Worm (Caenorhabditis elegans): ENCODE measurements around the gene F10G7.5.

F10G7.5 gene

DNA sequence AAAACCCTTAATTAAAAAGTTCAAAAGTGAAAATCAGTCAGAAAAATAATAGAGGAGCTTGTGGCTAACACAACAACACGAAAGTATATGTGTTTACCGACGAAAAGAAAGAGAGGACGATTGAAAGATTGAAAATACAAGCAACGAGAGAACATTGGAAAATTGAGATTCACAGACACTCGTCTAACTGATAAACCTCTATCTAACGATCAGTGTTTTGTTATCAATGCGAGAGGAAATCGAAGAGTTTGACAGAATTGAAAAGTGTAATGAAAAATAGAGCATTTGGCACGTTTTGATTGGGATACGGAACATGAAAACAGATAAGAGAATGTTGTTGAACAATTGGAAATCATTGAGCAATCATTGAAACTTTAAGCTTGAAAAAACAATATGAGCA is 35.5 kb downstream of the F10G7.5 start (continued):
- TF ChIP-seq ceh-90 (tag; optimal IDR thresholded peaks at IDR 0.05) = no peak

DNA sequence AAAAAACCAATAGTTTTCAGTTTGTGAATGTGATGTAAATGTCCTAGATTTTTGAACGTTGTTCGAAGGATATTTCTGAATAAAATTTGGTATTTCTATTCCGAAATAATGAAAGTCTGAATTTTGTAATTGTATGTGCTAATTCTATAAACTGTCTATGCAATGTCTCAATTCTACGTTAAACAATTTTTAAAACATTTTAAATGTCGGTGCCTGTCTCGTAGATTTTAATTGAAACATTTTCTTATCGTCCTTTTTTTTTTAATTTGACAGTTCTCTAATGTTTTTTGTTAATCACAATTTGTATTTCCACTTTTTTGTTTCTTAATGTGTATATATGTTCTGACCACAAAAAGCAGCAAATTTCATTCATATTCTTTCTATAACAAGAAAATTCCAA is 36.5 kb downstream of the F10G7.5 start, which contains the start of gene F41C3.7:
F41C3.7 (plus strand) TSS at position 301 of the 400 bp plus-strand sequence.
- TF ChIP-seq mef-2 (tag; optimal IDR thresholded peaks at IDR 0.05) (no peak), dpl-1 (GFP tag; optimal IDR thresholded peaks at IDR 0.05) (no peak), aly-2 (tag; optimal IDR thresholded peaks at IDR 0.05) (no peak), egl-13 (tag; optimal IDR thresholded peaks at IDR 0.05) (no peak), ceh-90 (tag; optimal IDR thresholded peaks at IDR 0.05) (no peak), lir-3 (tag; optimal IDR thresholded peaks at IDR 0.05; ENCODE audit: poor library complexity) (no peak), lin-15B (tag; optimal IDR thresholded peaks at IDR 0.05) (no peak), C34B4.2 (tag; optimal IDR thresholded peaks at IDR 0.05) (no peak), unc-98 (GFP tag; IDR thresholded peaks at IDR 0.05) (no peak), elt-2 (tag; optimal IDR thresholded peaks at IDR 0.05) (no peak), ama-1 (optimal IDR thresholded peaks at IDR 0.05) (no peak), nhr-28 (tag; optimal IDR thresholded peaks at IDR 0.05) (no peak), mep-1 (tag; optimal IDR thresholded peaks at IDR 0.05) (no peak), sup-37 (GFP tag; optimal IDR thresholded peaks at IDR 0.05) (no peak)

DNA sequence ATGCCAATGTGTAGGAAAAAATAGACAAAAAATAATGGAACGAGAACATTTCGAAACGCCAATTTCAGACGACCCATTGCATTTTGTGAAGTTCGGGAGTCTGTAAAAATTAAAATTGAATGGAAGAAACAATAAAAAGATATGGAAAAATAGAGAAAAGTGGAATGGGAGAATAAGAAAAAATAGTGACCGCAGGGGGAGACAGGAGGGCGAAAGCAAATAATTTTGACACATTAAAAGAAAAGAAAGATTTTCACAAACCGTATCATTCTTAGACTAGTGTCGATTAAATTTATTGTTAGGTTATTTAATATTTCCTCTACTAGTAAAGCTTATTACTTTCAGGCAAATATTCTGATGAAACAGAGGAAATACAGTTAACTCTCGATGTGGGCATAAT is 40.6 kb downstream of the F10G7.5 start, which contains the start of gene F41C3.11:
F41C3.11 (minus strand) TSS at position 101 of the 400 bp plus-strand sequence.
- TF ChIP-seq nhr-85 (tag) (no peak), blmp-1 (tag; optimal IDR thresholded peaks at IDR 0.05) (peak; percentile 25)

DNA sequence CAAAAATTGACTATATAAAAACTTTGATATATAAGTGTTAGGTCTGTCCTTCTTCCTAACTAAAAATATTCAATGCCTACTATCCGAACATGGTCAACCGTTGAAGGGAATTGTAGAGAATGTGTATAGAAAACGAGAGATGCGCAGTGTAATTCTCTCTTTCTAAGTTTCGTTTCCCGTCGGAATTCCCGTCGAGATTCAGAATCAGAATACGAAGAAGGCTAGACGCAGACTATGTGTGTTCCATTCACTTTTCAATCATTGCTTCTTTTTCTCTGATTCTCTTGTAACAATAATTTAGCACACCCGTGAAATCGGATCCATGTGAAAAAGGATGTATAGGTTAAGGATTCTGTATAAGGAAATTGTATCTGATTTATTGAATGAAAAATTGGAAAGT is 41.3 kb downstream of the F10G7.5 start:
- no peak for TF ChIP-seq Y116A8C.19 (tag; optimal IDR thresholded peaks at IDR 0.05; ENCODE audit: borderline replicate concordance)
- TF ChIP-seq zip-4 (GFP tag; optimal IDR thresholded peaks at IDR 0.05) = no peak
- no peak for TF ChIP-seq sox-4 (tag; optimal IDR thresholded peaks at IDR 0.05)
- TF ChIP-seq ceh-8 (GFP tag; optimal IDR thresholded peaks at IDR 0.05) = no peak
- no peak for TF ChIP-seq ztf-4 (tag; optimal IDR thresholded peaks at IDR 0.05)
- TF ChIP-seq ztf-11 (tag; optimal IDR thresholded peaks at IDR 0.05) = no peak
- peak in 1 of 2 experiments; percentile 11 for TF ChIP-seq lsy-2 (tag; optimal IDR thresholded peaks at IDR 0.05)
- no peak for TF ChIP-seq dsc-1 (tag; optimal IDR thresholded peaks at IDR 0.05)
- no peak for TF ChIP-seq grh-1 (GFP tag; IDR thresholded peaks at IDR 0.05)
- TF ChIP-seq nhr-85 (tag) = peak; percentile 54
- no peak for TF ChIP-seq C34B4.2 (tag; optimal IDR thresholded peaks at IDR 0.05)
- no peak for TF ChIP-seq pax-3 (tag; optimal IDR thresholded peaks at IDR 0.05)
- no peak for TF ChIP-seq C16A3.4 (tag; optimal IDR thresholded peaks at IDR 0.05)
- TF ChIP-seq lin-14 (GFP tag; optimal IDR thresholded peaks at IDR 0.05) = peak; percentile 65
- TF ChIP-seq ceh-90 (tag; optimal IDR thresholded peaks at IDR 0.05) = no peak
- no peak for TF ChIP-seq lin-13 (GFP tag; optimal IDR thresholded peaks at IDR 0.05)
- no peak for TF ChIP-seq lir-3 (tag; optimal IDR thresholded peaks at IDR 0.05; ENCODE audit: poor library complexity)
- no peak for TF ChIP-seq aly-2 (tag; optimal IDR thresholded peaks at IDR 0.05)
- TF ChIP-seq blmp-1 (tag; optimal IDR thresholded peaks at IDR 0.05) = peak; percentile 100
- TF ChIP-seq nhr-90 (tag; optimal IDR thresholded peaks at IDR 0.05; ENCODE audit: poor library complexity) = no peak
- no peak for TF ChIP-seq fkh-10 (GFP tag; optimal IDR thresholded peaks at IDR 0.05)
- no peak for TF ChIP-seq unc-86 (tag; optimal IDR thresholded peaks at IDR 0.05)
- no peak for TF ChIP-seq tlp-1 (tag; optimal IDR thresholded peaks at IDR 0.05)

DNA sequence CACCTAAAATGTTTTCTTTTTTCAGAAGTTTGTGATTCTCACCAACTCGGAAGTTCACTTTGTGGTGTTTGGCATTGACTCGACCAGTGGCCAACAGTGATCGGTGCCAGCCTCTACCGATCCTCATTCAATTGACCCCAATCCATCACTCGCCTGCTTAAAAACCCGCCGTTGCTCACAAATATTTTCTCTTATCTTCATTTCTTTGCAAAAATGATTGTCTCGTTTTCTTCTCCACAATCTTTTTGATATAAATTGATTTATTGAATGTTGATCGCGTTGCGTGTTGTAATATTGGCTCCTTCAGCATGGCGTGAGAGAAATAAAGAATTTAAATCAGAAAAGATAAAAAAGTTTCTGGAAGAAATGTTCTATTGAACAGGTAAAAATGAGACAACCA is 43.4 kb downstream of the F10G7.5 start:
- TF ChIP-seq efl-1 (optimal IDR thresholded peaks at IDR 0.05) (peak in 1 of 2 experiments; percentile 12), efl-1 (GFP tag; optimal IDR thresholded peaks at IDR 0.05 in 1 of 2) (peak in 1 of 2 experiments; percentile 82), rnt-1 (tag; optimal IDR thresholded peaks at IDR 0.05) (peak; percentile 38), lin-35 (GFP tag; optimal IDR thresholded peaks at IDR 0.05) (no peak), hpl-2 (GFP tag; optimal IDR thresholded peaks at IDR 0.05) (no peak), nhr-84 (tag; optimal IDR thresholded peaks at IDR 0.05) (no peak), lin-14 (GFP tag; optimal IDR thresholded peaks at IDR 0.05) (peak; percentile 60), dsc-1 (tag; optimal IDR thresholded peaks at IDR 0.05) (no peak), C16A3.4 (tag; optimal IDR thresholded peaks at IDR 0.05) (no peak), snu-23 (GFP tag; optimal IDR thresholded peaks at IDR 0.05) (peak; percentile 19), nhr-71 (tag; optimal IDR thresholded peaks at IDR 0.05) (peak; percentile 65), mab-9 (GFP tag; IDR thresholded peaks at IDR 0.05) (no peak), alr-1 (tag; optimal IDR thresholded peaks at IDR 0.05; ENCODE audit: borderline replicate concordance) (no peak), lsy-2 (tag; optimal IDR thresholded peaks at IDR 0.05) (peak; percentile 19 to 20), pag-3 (tag; optimal IDR thresholded peaks at IDR 0.05; ENCODE audit: borderline replicate concordance, insufficient read depth) (peak; percentile 58)

All from whole organism, L1 larva.